Worm (Caenorhabditis elegans) whole organism, L3 larva: Measurements from ENCODE around the gene ins-32.

Experiments used
- elt-1 ChIP-seq: fragments of 150-350 bp; optimal IDR thresholded peaks from 2 replicates; lab custom pipeline; 2014; ENCODE audit warnings: missing biosample characterization, missing genetic modification characterization
- fkh-2 ChIP-seq: fragments of 150-350 bp; optimal IDR thresholded peaks from 2 replicates; lab custom pipeline; 2014; ENCODE audit warnings: missing biosample characterization, missing genetic modification reagents, missing genetic modification characterization
- nhr-76 ChIP-seq: fragments of 150-350 bp; sonication (generic microtip); optimal IDR thresholded peaks from 5 replicates; lab custom pipeline; 2014; ENCODE audit warnings: missing biosample characterization, missing genetic modification characterization
- pqm-1 ChIP-seq: fragments of 150-350 bp; optimal IDR thresholded peaks from 2 replicates; lab custom pipeline; 2017; ENCODE audit warnings: missing biosample characterization, missing genetic modification characterization, inconsistent platforms
- snpc-4 ChIP-seq: fragments of 150-350 bp; optimal IDR thresholded peaks from 2 replicates; lab custom pipeline; 2014; ENCODE audit warnings: missing biosample characterization, missing genetic modification characterization

- TF ChIP-seq snpc-4 (no peak), nhr-76 (tag; lab: Kevin White, UChicago) (no peak), elt-1 (tag; lab: Kevin White, UChicago) (no peak), pqm-1 (tag; lab: Kevin White, UChicago) (no peak), fkh-2 (no peak)
These were observed 32.8 kb upstream of the ins-32 start, which contains the start of gene oac-4 for ce11 chrII:3835915-3836314.
